Worm (Caenorhabditis elegans): ENCODE measurements around the gene par-3.

par-3 gene

DNA sequence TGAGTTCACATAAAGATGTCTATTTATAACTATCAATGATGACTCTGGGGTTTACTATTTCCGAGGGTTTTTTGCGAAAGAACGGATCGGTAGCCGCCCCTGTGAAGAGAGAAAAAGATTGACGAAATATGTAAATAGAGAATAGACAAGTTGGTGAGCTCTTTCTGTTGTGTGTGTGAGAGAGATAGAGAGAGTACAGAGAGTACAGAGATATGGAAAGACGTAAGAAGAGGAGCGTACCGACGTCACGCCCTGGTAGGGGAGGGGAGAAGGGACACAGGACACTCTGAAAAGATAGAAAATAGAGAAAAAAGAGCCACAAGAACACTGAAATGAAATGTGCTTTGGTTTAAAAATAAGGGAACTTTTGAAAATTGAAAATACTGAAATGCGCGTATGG is 24.2 kb downstream of the par-3 start (continued):
- TF ChIP-seq nhr-71 (tag; optimal IDR thresholded peaks at IDR 0.05) (peak; percentile 64), ceh-8 (GFP tag; optimal IDR thresholded peaks at IDR 0.05) (no peak), nhr-12 (tag; optimal IDR thresholded peaks at IDR 0.05) (no peak), ama-1 (optimal IDR thresholded peaks at IDR 0.05) (no peak), fkh-8 (tag; optimal IDR thresholded peaks at IDR 0.05) (peak; percentile 41), tlp-1 (tag; optimal IDR thresholded peaks at IDR 0.05) (no peak), ztf-11 (tag; optimal IDR thresholded peaks at IDR 0.05) (peak in 1 of 2 experiments; percentile 30), nhr-85 (tag) (no peak), mdl-1 (tag; optimal IDR thresholded peaks at IDR 0.05) (peak in 1 of 2 experiments; percentile 19), egl-27 (tag; optimal IDR thresholded peaks at IDR 0.05) (no peak), ces-1 (GFP tag; optimal IDR thresholded peaks at IDR 0.05) (no peak), pag-3 (tag; optimal IDR thresholded peaks at IDR 0.05; ENCODE audit: borderline replicate concordance, insufficient read depth) (no peak), fos-1 (tag; optimal IDR thresholded peaks at IDR 0.05) (peak; percentile 33), snpc-4 (tag; optimal IDR thresholded peaks at IDR 0.05) (peak; percentile 1), sup-37 (GFP tag; optimal IDR thresholded peaks at IDR 0.05) (no peak), nhr-77 (tag; optimal IDR thresholded peaks at IDR 0.05) (peak; percentile 47), zag-1 (tag; optimal IDR thresholded peaks at IDR 0.05) (no peak), nhr-28 (tag; optimal IDR thresholded peaks at IDR 0.05) (no peak), lin-14 (GFP tag; optimal IDR thresholded peaks at IDR 0.05) (peak; percentile 74), lin-15B (tag; optimal IDR thresholded peaks at IDR 0.05) (no peak), pqm-1 (tag; optimal IDR thresholded peaks at IDR 0.05) (no peak), skn-1 (tag; optimal IDR thresholded peaks at IDR 0.05) (peak; percentile 35), lir-3 (tag; optimal IDR thresholded peaks at IDR 0.05; ENCODE audit: poor library complexity) (no peak), isw-1 (GFP tag; IDR thresholded peaks at IDR 0.05) (0 out of 2 replicates have a peak, but pooled peaks have one; percentile 7), irx-1 (tag; optimal IDR thresholded peaks at IDR 0.05) (no peak), ceh-63 (GFP tag; optimal IDR thresholded peaks at IDR 0.05) (no peak), zip-4 (GFP tag; optimal IDR thresholded peaks at IDR 0.05) (no peak), nhr-237 (tag; optimal IDR thresholded peaks at IDR 0.05) (no peak), mab-9 (GFP tag; IDR thresholded peaks at IDR 0.05) (no peak), elt-3 (tag; optimal IDR thresholded peaks at IDR 0.05) (no peak), vab-15 (tag; optimal IDR thresholded peaks at IDR 0.05) (no peak), C16A3.4 (tag; optimal IDR thresholded peaks at IDR 0.05) (peak; percentile 12), efl-3 (GFP tag; optimal IDR thresholded peaks at IDR 0.05) (no peak), lin-39 (tag; optimal IDR thresholded peaks at IDR 0.05) (no peak), hpl-2 (GFP tag; optimal IDR thresholded peaks at IDR 0.05) (no peak), nhr-19 (GFP tag; conservative IDR thresholded peaks at IDR 0.05) (peak; percentile 16), snu-23 (GFP tag; optimal IDR thresholded peaks at IDR 0.05) (peak; percentile 55), lin-13 (GFP tag; optimal IDR thresholded peaks at IDR 0.05) (no peak), ets-5 (GFP tag; IDR thresholded peaks at IDR 0.05) (no peak), nhr-20 (tag; optimal IDR thresholded peaks at IDR 0.05) (peak; percentile 34), nhr-90 (tag; optimal IDR thresholded peaks at IDR 0.05; ENCODE audit: poor library complexity) (no peak)

DNA sequence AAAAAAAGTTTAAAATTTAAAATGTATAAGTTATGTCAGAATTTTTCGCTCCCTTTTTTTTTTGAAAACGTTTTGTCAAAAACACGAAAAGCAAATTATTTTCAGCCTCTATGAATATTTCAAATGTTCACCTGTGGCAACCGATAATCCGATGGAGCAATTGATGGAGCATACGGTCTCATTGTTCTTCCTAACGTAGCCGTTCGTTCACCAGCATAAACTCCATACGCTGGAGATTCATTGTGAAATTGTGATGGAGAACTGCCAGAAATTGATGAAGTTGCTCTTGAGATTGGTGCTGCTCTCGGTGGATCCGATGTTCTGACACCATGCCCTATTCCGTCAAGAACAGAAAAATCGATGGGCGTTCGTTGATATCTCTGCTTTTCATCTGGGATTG is 27.8 kb downstream of the par-3 start:
- TF ChIP-seq nhr-19 (GFP tag; conservative IDR thresholded peaks at IDR 0.05) (no peak), unc-62 (GFP tag; optimal IDR thresholded peaks at IDR 0.05) (no peak), jun-1 (tag; optimal IDR thresholded peaks at IDR 0.05) (no peak), rnt-1 (tag; optimal IDR thresholded peaks at IDR 0.05) (no peak), sptf-1 (tag; optimal IDR thresholded peaks at IDR 0.05) (no peak), nhr-84 (tag; optimal IDR thresholded peaks at IDR 0.05) (no peak), nhr-85 (tag) (no peak), ces-1 (GFP tag; optimal IDR thresholded peaks at IDR 0.05) (no peak), unc-86 (tag; optimal IDR thresholded peaks at IDR 0.05) (no peak), nhr-28 (tag; optimal IDR thresholded peaks at IDR 0.05) (no peak), elt-2 (tag; optimal IDR thresholded peaks at IDR 0.05) (no peak), mef-2 (tag; optimal IDR thresholded peaks at IDR 0.05) (no peak), efl-1 (optimal IDR thresholded peaks at IDR 0.05) (no peak), efl-1 (GFP tag; optimal IDR thresholded peaks at IDR 0.05 in 1 of 2) (no peak), snu-23 (GFP tag; optimal IDR thresholded peaks at IDR 0.05) (no peak), egl-27 (tag; optimal IDR thresholded peaks at IDR 0.05) (no peak), lin-13 (GFP tag; optimal IDR thresholded peaks at IDR 0.05) (no peak), blmp-1 (tag; optimal IDR thresholded peaks at IDR 0.05) (no peak), ceh-90 (tag; optimal IDR thresholded peaks at IDR 0.05) (no peak), tbx-2 (tag; optimal IDR thresholded peaks at IDR 0.05) (no peak)
